Worm (Caenorhabditis elegans) whole organism, L4 larva: Measurements from ENCODE around the gene teg-1.

Experiments used
- T26A8.4 ChIP-seq: fragments of 200-800 bp; sonication (Bioruptor generic); IDR thresholded peaks from 2 replicates; pipeline ENCODE4 v1.3.6; 2022; ENCODE audit warnings: missing genetic modification characterization, missing compliant biosample characterization
- ceh-28 ChIP-seq: fragments of 150-350 bp; optimal IDR thresholded peaks from 2 replicates; lab custom pipeline; 2014; ENCODE audit warnings: missing biosample characterization, missing genetic modification reagents, missing genetic modification characterization
- nhr-11 ChIP-seq: fragments of 150-350 bp; optimal IDR thresholded peaks from 2 replicates; lab custom pipeline; 2014; ENCODE audit warnings: missing biosample characterization, missing genetic modification characterization
- unc-62 ChIP-seq, 3 experiments: fragments of 150-350 bp in 1 of 3; sonication (generic microtip); optimal IDR thresholded peaks in 2 of 3; peaks in 1 of 3; 1 replicate in 1 of 3; 2 replicates in 2 of 3; lab custom pipeline; 2014 to 2017; ENCODE audit warnings: missing biosample characterization in 3 of 3, missing genetic modification characterization in 3 of 3, missing genetic modification reagents in 3 of 3, missing genotype in 1 of 3

DNA sequence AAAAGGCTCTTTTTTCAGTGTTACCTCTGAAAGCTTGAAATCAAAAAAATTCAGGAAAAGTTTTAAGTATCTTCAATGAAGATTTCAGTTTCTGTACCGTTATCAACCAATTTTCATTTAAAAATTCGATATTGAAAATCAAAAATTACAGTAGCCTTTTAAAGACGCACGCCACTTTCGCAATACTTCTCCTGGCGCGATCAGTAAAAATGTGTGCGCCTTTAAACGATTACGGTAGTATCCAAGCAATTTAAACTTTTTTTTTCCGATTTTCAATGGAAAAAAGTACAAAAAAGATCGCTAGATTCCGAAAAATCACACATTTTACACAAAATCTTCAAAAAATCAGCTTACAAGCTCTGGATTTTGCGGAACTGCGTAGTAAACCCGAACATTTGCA is 28.2 kb downstream of the teg-1 start:
- TF ChIP-seq T26A8.4 (GFP tag; lab: Robert Waterston, UW) (no peak), nhr-11 (tag; lab: Kevin White, UChicago) (no peak), ceh-28 (no peak), unc-62 (GFP tag; optimal IDR thresholded peaks at IDR 0.05 in 1 of 2; lab: Kevin White, UChicago) (no peak), unc-62 (tag; optimal IDR thresholded peaks at IDR 0.05; lab: Kevin White, UChicago) (no peak)
